Fruit fly (Drosophila melanogaster) whole organism, embryonic: Measurements from ENCODE around the gene KdelR.

ENCODE experiments used
- Adf1 ChIP-seq: fragments of 200-800 bp; sonication (Bioruptor generic); IDR thresholded peaks from 2 replicates; pipeline ENCODE4 v1.3.6; 2022; ENCODE audit warnings: missing biosample characterization, missing genetic modification characterization
- Bgb ChIP-seq: fragments of 200-800 bp; sonication (Bioruptor generic); IDR thresholded peaks from 2 replicates; pipeline ENCODE4 v1.3.6; 2022; ENCODE audit warnings: missing biosample characterization, missing genetic modification characterization; ENCODE audit not compliant: partially characterized antibody
- CG10565 ChIP-seq: fragments of 200-800 bp; sonication (Bioruptor generic); optimal IDR thresholded peaks from 3 replicates; lab custom pipeline; 2016; ENCODE audit warnings: missing biosample characterization, mild to moderate bottlenecking, missing genetic modification characterization
- CG11723 ChIP-seq: fragments of 200-800 bp; sonication (Bioruptor generic); optimal IDR thresholded peaks from 2 replicates; lab custom pipeline; 2017; ENCODE audit warnings: missing biosample characterization, mild to moderate bottlenecking, missing genetic modification characterization
- CG12744 ChIP-seq: fragments of 200-800 bp; sonication (Bioruptor generic); optimal IDR thresholded peaks from 2 replicates; lab custom pipeline; 2016; ENCODE audit warnings: missing biosample characterization, missing genetic modification characterization
- CG13424 ChIP-seq: fragments of 200-800 bp; sonication (Bioruptor generic); optimal IDR thresholded peaks from 2 replicates; lab custom pipeline; 2019; ENCODE audit warnings: missing biosample characterization, mild to moderate bottlenecking, missing genetic modification characterization, moderate library complexity
- CG1529 ChIP-seq: fragments of 200-800 bp; sonication (Bioruptor generic); optimal IDR thresholded peaks from 3 replicates; lab custom pipeline; 2018; ENCODE audit warnings: missing biosample characterization, missing genetic modification characterization
- CG2120 ChIP-seq: fragments of 200-800 bp; sonication (Bioruptor generic); optimal IDR thresholded peaks from 3 replicates; lab custom pipeline; 2016; ENCODE audit warnings: missing biosample characterization, missing genetic modification characterization
- CG2129 ChIP-seq: fragments of 200-800 bp; sonication (Bioruptor generic); IDR thresholded peaks from 2 replicates; pipeline ENCODE4 v1.3.6; 2022; ENCODE audit warnings: missing biosample characterization, missing genetic modification characterization; ENCODE audit not compliant: partially characterized antibody
- CG31224 ChIP-seq: fragments of 200-800 bp; sonication (Bioruptor generic); IDR thresholded peaks from 2 replicates; pipeline ENCODE4 v1.3.6; 2022; ENCODE audit warnings: missing biosample characterization, missing genetic modification characterization
- CG34224 ChIP-seq: fragments of 200-800 bp; sonication (Bioruptor generic); IDR thresholded peaks from 3 replicates; pipeline ENCODE4 v1.3.6; 2022; ENCODE audit warnings: missing biosample characterization, missing genetic modification characterization; ENCODE audit not compliant: partially characterized antibody
- CG4730 ChIP-seq: fragments of 200-800 bp; sonication (Bioruptor generic); IDR thresholded peaks from 2 replicates; pipeline ENCODE4 v1.3.6; 2022; ENCODE audit warnings: missing biosample characterization, missing genetic modification characterization
- CG8089 ChIP-seq: fragments of 200-800 bp; sonication (Bioruptor generic); optimal IDR thresholded peaks from 3 replicates; lab custom pipeline; 2016; ENCODE audit warnings: missing biosample characterization, missing genetic modification characterization
- CG8290 ChIP-seq, 3 experiments: fragments of 200-800 bp; sonication (Bioruptor generic); optimal IDR thresholded peaks; 2 replicates each; lab custom pipeline; 2016 to 2019; ENCODE audit warnings: missing biosample characterization in 3 of 3, missing genetic modification characterization in 3 of 3, mild to moderate bottlenecking in 2 of 3, moderate library complexity in 1 of 3
- CG8388 ChIP-seq: fragments of 200-800 bp; sonication (Bioruptor generic); optimal IDR thresholded peaks from 2 replicates; lab custom pipeline; 2019; ENCODE audit warnings: missing biosample characterization, mild to moderate bottlenecking, missing genetic modification characterization, moderate library complexity
- CG9797 ChIP-seq: fragments of 200-800 bp; sonication (Bioruptor generic); optimal IDR thresholded peaks from 3 replicates; lab custom pipeline; 2018; ENCODE audit warnings: missing biosample characterization, mild to moderate bottlenecking, missing genetic modification characterization
- CG9932 ChIP-seq: fragments of 200-800 bp; sonication (Bioruptor generic); IDR thresholded peaks from 2 replicates; pipeline ENCODE4 v1.3.6; 2022; ENCODE audit warnings: missing biosample characterization, missing genetic modification characterization
- CTCF ChIP-seq: fragments of 200-800 bp; sonication (Bioruptor generic); optimal IDR thresholded peaks from 2 replicates; lab custom pipeline; 2017; ENCODE audit warnings: missing biosample characterization, mild to moderate bottlenecking, missing genetic modification characterization, moderate library complexity
- D19B ChIP-seq: fragments of 200-800 bp; sonication (Bioruptor generic); optimal IDR thresholded peaks from 2 replicates; lab custom pipeline; 2017; ENCODE audit warnings: missing biosample characterization, mild to moderate bottlenecking, missing genetic modification characterization
- Deaf1 ChIP-seq: fragments of 200-800 bp; optimal IDR thresholded peaks from 3 replicates; lab custom pipeline; 2019; ENCODE audit warnings: missing biosample characterization, mild to moderate bottlenecking, missing genetic modification characterization, moderate library complexity
- HHEX ChIP-seq: fragments of 200-800 bp; sonication (Bioruptor generic); optimal IDR thresholded peaks from 3 replicates; lab custom pipeline; 2017; ENCODE audit warnings: missing biosample characterization, mild to moderate bottlenecking, missing genetic modification characterization, missing genetic modification reagents
- Hey ChIP-seq: fragments of 200-800 bp; sonication (Bioruptor generic); optimal IDR thresholded peaks from 3 replicates; lab custom pipeline; 2018; ENCODE audit warnings: missing biosample characterization, mild to moderate bottlenecking, missing genetic modification characterization
- HmgD ChIP-seq: fragments of 200-800 bp; sonication (Bioruptor generic); optimal IDR thresholded peaks from 3 replicates; lab custom pipeline; 2016; ENCODE audit warnings: missing biosample characterization, missing genetic modification characterization
- Lhr ChIP-seq: fragments of 200-800 bp; sonication (Bioruptor generic); optimal IDR thresholded peaks from 3 replicates; lab custom pipeline; 2017; ENCODE audit warnings: mild to moderate bottlenecking, missing biosample characterization, missing genetic modification reagents, missing genetic modification characterization
- Lpt ChIP-seq: fragments of >200 bp; optimal IDR thresholded peaks from 2 replicates; lab custom pipeline; 2018; ENCODE audit warnings: missing biosample characterization, missing genetic modification characterization
- Neu2 ChIP-seq: fragments of 200-800 bp; sonication (Bioruptor generic); optimal IDR thresholded peaks from 3 replicates; lab custom pipeline; 2016; ENCODE audit warnings: missing biosample characterization, missing genetic modification characterization, borderline replicate concordance
- Opbp ChIP-seq: fragments of 200-800 bp; sonication (Bioruptor generic); IDR thresholded peaks from 3 replicates; pipeline ENCODE4 v1.3.6; 2022; ENCODE audit warnings: missing biosample characterization, missing genetic modification characterization; ENCODE audit not compliant: partially characterized antibody
- Optix ChIP-seq: fragments of 200-800 bp; sonication (Bioruptor generic); IDR thresholded peaks from 3 replicates; pipeline ENCODE4 v1.3.6; 2022; ENCODE audit warnings: missing biosample characterization, missing genetic modification characterization
- PHDP ChIP-seq: fragments of 200-800 bp; sonication (Bioruptor generic); optimal IDR thresholded peaks from 3 replicates; lab custom pipeline; 2018; ENCODE audit warnings: missing biosample characterization, mild to moderate bottlenecking, missing genetic modification characterization, moderate library complexity
- Scr ChIP-seq: fragments of 200-800 bp; sonication (Bioruptor generic); IDR thresholded peaks from 2 replicates; pipeline ENCODE4 v1.3.6; 2022; ENCODE audit warnings: missing biosample characterization, missing genetic modification characterization; ENCODE audit not compliant: partially characterized antibody
- Sox100B ChIP-seq: fragments of 200-800 bp; sonication (Bioruptor generic); optimal IDR thresholded peaks from 3 replicates; lab custom pipeline; 2018; ENCODE audit warnings: missing biosample characterization, mild to moderate bottlenecking, missing genetic modification characterization
- abd-A ChIP-seq: fragments of 200-800 bp; sonication (Bioruptor generic); optimal IDR thresholded peaks from 3 replicates; lab custom pipeline; 2019; ENCODE audit warnings: missing biosample characterization, mild to moderate bottlenecking, missing genetic modification characterization, moderate library complexity
- amos ChIP-seq: fragments of 200-800 bp; sonication (Bioruptor generic); IDR thresholded peaks from 2 replicates; pipeline ENCODE4 v1.3.6; 2022; ENCODE audit warnings: missing biosample characterization, missing genetic modification characterization; ENCODE audit not compliant: partially characterized antibody
- bab2 ChIP-seq: fragments of 200-800 bp; sonication (Bioruptor generic); optimal IDR thresholded peaks from 2 replicates; lab custom pipeline; 2016; ENCODE audit warnings: missing biosample characterization, missing genetic modification characterization
- crp ChIP-seq, 2 experiments: fragments of 200-800 bp; sonication (Bioruptor generic); optimal IDR thresholded peaks; 2 replicates in 1 of 2; 3 replicates in 1 of 2; lab custom pipeline; 2017; ENCODE audit warnings: missing biosample characterization in 2 of 2, missing genetic modification characterization in 2 of 2, mild to moderate bottlenecking in 1 of 2, moderate library complexity in 1 of 2
- dati ChIP-seq: fragments of 200-800 bp; sonication (Bioruptor generic); IDR thresholded peaks from 2 replicates; pipeline ENCODE4 v1.3.6; 2022; ENCODE audit warnings: missing biosample characterization, missing genetic modification characterization
- dpn ChIP-seq, 2 experiments: fragments of 200-800 bp; sonication (Bioruptor generic); optimal IDR thresholded peaks; 3 replicates each; lab custom pipeline; 2016; ENCODE audit warnings: missing biosample characterization in 2 of 2, missing genetic modification characterization in 2 of 2
- gfzf ChIP-seq: fragments of 200-800 bp; sonication (Bioruptor generic); optimal IDR thresholded peaks from 2 replicates; lab custom pipeline; 2016; ENCODE audit warnings: missing biosample characterization, mild to moderate bottlenecking, missing genetic modification characterization, moderate library complexity
- grau ChIP-seq: fragments of 200-800 bp; optimal IDR thresholded peaks from 3 replicates; lab custom pipeline; 2019; ENCODE audit warnings: missing biosample characterization, mild to moderate bottlenecking, missing genetic modification characterization, moderate library complexity
- h ChIP-seq: fragments of >200 bp; optimal IDR thresholded peaks from 2 replicates; lab custom pipeline; 2017
- ken ChIP-seq: fragments of 200-800 bp; sonication (Bioruptor generic); IDR thresholded peaks from 3 replicates; pipeline ENCODE4 v1.3.6; 2022; ENCODE audit warnings: missing biosample characterization, missing genetic modification characterization
- knrl ChIP-seq: fragments of 200-800 bp; sonication (Bioruptor generic); IDR thresholded peaks from 3 replicates; pipeline ENCODE4 v1.3.6; 2022; ENCODE audit warnings: missing biosample characterization, missing genetic modification characterization; ENCODE audit not compliant: partially characterized antibody
- mld ChIP-seq: fragments of 200-800 bp; sonication (Bioruptor generic); IDR thresholded peaks from 3 replicates; pipeline ENCODE4 v1.3.6; 2022; ENCODE audit warnings: missing biosample characterization, missing genetic modification characterization; ENCODE audit not compliant: partially characterized antibody
- sens-2 ChIP-seq: fragments of 200-800 bp; sonication (Bioruptor generic); IDR thresholded peaks from 2 replicates; pipeline ENCODE4 v1.3.6; 2022; ENCODE audit warnings: missing biosample characterization, missing genetic modification characterization
- slou ChIP-seq: fragments of 200-800 bp; sonication (Bioruptor generic); optimal IDR thresholded peaks from 3 replicates; lab custom pipeline; 2016; ENCODE audit warnings: missing biosample characterization, missing genetic modification characterization
- sug ChIP-seq: fragments of 200-800 bp; optimal IDR thresholded peaks from 2 replicates; lab custom pipeline; 2019; ENCODE audit warnings: missing biosample characterization, mild to moderate bottlenecking, missing genetic modification characterization, moderate library complexity
- tna ChIP-seq: fragments of 200-800 bp; sonication (Bioruptor generic); IDR thresholded peaks from 2 replicates; pipeline ENCODE4 v1.3.6; 2022; ENCODE audit warnings: missing biosample characterization, missing genetic modification characterization; ENCODE audit not compliant: partially characterized antibody
- unc-4 ChIP-seq: fragments of 200-800 bp; sonication (Bioruptor generic); IDR thresholded peaks from 2 replicates; pipeline ENCODE4 v1.3.6; 2022; ENCODE audit warnings: missing biosample characterization, missing genetic modification characterization; ENCODE audit not compliant: partially characterized antibody
- zf30C ChIP-seq: fragments of 200-800 bp; sonication (Bioruptor generic); optimal IDR thresholded peaks from 3 replicates; lab custom pipeline; 2018; ENCODE audit warnings: missing biosample characterization, mild to moderate bottlenecking, missing genetic modification characterization

The KdelR gene

dm6 chr2L:10426534-10427048 lies at the start of gene KdelR, which contains the start of gene SmB:
TSS of gene KdelR (plus strand) at chr2L:10426887.
TSS of gene SmB (minus strand) at chr2L:10426627.
- no peak for TF ChIP-seq abd-A (tag; lab: Kevin White, UChicago)
- peak; percentile 86 for TF ChIP-seq Scr (GFP tag; lab: Robert Waterston, UW)
- no peak for TF ChIP-seq CG31224 (GFP tag; lab: Robert Waterston, UW)
- no peak for TF ChIP-seq CG1529 (GFP tag; lab: Kevin White, UChicago)
- no peak for TF ChIP-seq CG8089 (GFP tag; lab: Kevin White, UChicago)
- TF ChIP-seq sug (tag; lab: Kevin White, UChicago), result peak; percentile 58
- TF ChIP-seq dpn (GFP tag; optimal IDR thresholded peaks at IDR 0.05; lab: Kevin White, UChicago), result peak in 1 of 2 experiments; percentile 13
- no peak for TF ChIP-seq CG12744
- TF ChIP-seq knrl (GFP tag; lab: Robert Waterston, UW), result peak; percentile 69
- no peak for TF ChIP-seq D19B (GFP tag; lab: Kevin White, UChicago)
- TF ChIP-seq Lhr (GFP tag; lab: Kevin White, UChicago), result peak; percentile 56
- no peak for TF ChIP-seq bab2 (GFP tag; lab: Kevin White, UChicago)
- no peak for TF ChIP-seq HHEX (GFP tag; lab: Kevin White, UChicago)
- no peak for TF ChIP-seq dati (GFP tag; lab: Robert Waterston, UW)
- no peak for TF ChIP-seq zf30C (GFP tag; lab: Kevin White, UChicago)
- peak; percentile 32 for TF ChIP-seq grau (tag; lab: Kevin White, UChicago)
- peak; percentile 67; the same call in 1 of the 2 replicates for TF ChIP-seq amos
- no peak for TF ChIP-seq Neu2 (GFP tag; lab: Kevin White, UChicago)
- TF ChIP-seq CG34224 (GFP tag; lab: Robert Waterston, UW), result peak; percentile 83
- TF ChIP-seq Sox100B (GFP tag; lab: Kevin White, UChicago), result peak; percentile 48
- no peak for TF ChIP-seq Hey (tag; lab: Kevin White, UChicago)
- TF ChIP-seq CG4730 (GFP tag; lab: Robert Waterston, UW), result no peak
- peak; percentile 40 for TF ChIP-seq CG8290 (GFP tag; optimal IDR thresholded peaks at IDR 0.05; lab: Kevin White, UChicago)
- TF ChIP-seq CG8290 (tag; optimal IDR thresholded peaks at IDR 0.05; lab: Kevin White, UChicago), result peak in 1 of 2 experiments; percentile 53
- TF ChIP-seq CG13424 (tag; lab: Kevin White, UChicago), result peak; percentile 7
- peak; percentile 64; the same call in 2 of the 3 replicates for TF ChIP-seq Opbp
- no peak for TF ChIP-seq slou (GFP tag; lab: Kevin White, UChicago)
- TF ChIP-seq CG2129, result peak; percentile 31; the same call in 1 of the 2 replicates
- TF ChIP-seq tna (GFP tag; lab: Robert Waterston, UW), result peak; percentile 84
- peak; percentile 51 for TF ChIP-seq CG2120
- peak; percentile 61 for TF ChIP-seq gfzf (GFP tag; lab: Kevin White, UChicago)
- TF ChIP-seq h (lab: Kevin White, UChicago), result no peak
- TF ChIP-seq Adf1 (GFP tag; lab: Robert Waterston, UW), result peak; percentile 18; the same call in 1 of the 2 replicates
- peak; percentile 56 for TF ChIP-seq CG9797 (GFP tag; lab: Kevin White, UChicago)
- peak; percentile 83 for TF ChIP-seq unc-4 (GFP tag; lab: Robert Waterston, UW)
- TF ChIP-seq CG8388 (GFP tag; lab: Kevin White, UChicago), result peak; percentile 21
- TF ChIP-seq sens-2, result no peak
- no peak for TF ChIP-seq CG11723 (GFP tag; lab: Kevin White, UChicago)
- peak in 1 of 2 experiments; percentile 54 for TF ChIP-seq crp (GFP tag; optimal IDR thresholded peaks at IDR 0.05; lab: Kevin White, UChicago)
- no peak for TF ChIP-seq Deaf1 (tag; lab: Kevin White, UChicago)
- TF ChIP-seq Lpt (GFP tag; lab: Kevin White, UChicago), result no peak
- TF ChIP-seq PHDP (tag; lab: Kevin White, UChicago), result peak; percentile 22
- TF ChIP-seq mld (GFP tag; lab: Robert Waterston, UW), result peak; percentile 76; the same call in 2 of the 3 replicates
- no peak for TF ChIP-seq CG10565 (GFP tag; lab: Kevin White, UChicago)
- TF ChIP-seq ken (GFP tag; lab: Robert Waterston, UW), result no peak
- TF ChIP-seq Bgb, result peak; percentile 80
- TF ChIP-seq CTCF (GFP tag; lab: Kevin White, UChicago), result no peak
- TF ChIP-seq HmgD (GFP tag; lab: Kevin White, UChicago), result no peak
- TF ChIP-seq CG9932 (GFP tag; lab: Robert Waterston, UW), result peak; percentile 28; the same call in 1 of the 2 replicates
- no peak for TF ChIP-seq Optix (GFP tag; lab: Robert Waterston, UW)
